Worm (Caenorhabditis elegans): ENCODE data around the gene npp-22.

The npp-22 gene

DNA sequence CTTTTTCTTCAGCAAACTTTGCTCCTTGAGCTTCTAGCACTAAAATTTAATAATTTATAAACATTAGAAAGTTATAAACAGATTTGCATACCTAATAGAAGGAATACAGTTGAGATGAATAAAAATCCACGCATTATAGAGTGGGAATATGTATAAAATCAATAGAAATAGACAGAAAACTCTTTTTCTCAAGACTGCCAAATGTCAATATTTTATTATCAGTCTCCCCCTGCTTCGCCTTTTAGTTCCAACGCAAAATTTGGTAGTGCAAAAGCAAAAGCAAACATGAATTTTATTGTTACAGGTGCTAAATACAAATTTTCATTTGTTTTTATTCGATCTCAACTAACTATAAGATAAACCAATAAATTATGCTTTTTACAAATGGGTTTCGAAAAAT lies 29.6 kb upstream of the npp-22 start, which contains the start of gene T04F3.4:
Gene T04F3.4, minus strand, starts transcription at position 187 of the 400 bp plus-strand sequence.
- TF ChIP-seq nhr-11 (tag; optimal IDR thresholded peaks at IDR 0.05) (no peak), nhr-237 (tag; optimal IDR thresholded peaks at IDR 0.05) (no peak), pha-4 (tag; optimal IDR thresholded peaks at IDR 0.05) (peak; percentile 24), mml-1 (tag; optimal IDR thresholded peaks at IDR 0.05) (no peak), elt-2 (tag; optimal IDR thresholded peaks at IDR 0.05) (peak; percentile 4), ceh-28 (tag; optimal IDR thresholded peaks at IDR 0.05) (peak; percentile 8)

DNA sequence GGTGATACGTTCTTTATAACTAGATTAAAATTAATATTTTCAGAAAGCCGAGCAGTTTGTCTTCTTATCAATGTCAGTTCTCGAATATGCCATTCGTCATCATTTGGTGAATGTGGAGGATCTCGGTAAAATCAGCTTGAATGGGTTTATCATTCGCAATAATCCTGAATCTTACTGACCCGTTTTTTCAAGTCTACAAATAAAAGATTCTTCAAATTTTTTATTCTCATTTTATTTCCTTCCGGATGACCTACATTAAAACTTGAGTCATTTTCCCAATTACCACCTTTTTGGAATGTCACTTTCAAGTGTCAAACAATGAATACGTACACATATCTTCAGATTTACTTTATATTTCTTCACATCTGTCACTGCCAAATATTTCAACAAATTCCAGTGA lies 27.1 kb upstream of the npp-22 start, which contains the start of gene T04F3.5:
Gene T04F3.5, plus strand, starts transcription at position 301 of the 400 bp plus-strand sequence.
- TF ChIP-seq nhr-28 (tag; optimal IDR thresholded peaks at IDR 0.05) (no peak), nhr-237 (tag; optimal IDR thresholded peaks at IDR 0.05) (no peak), lin-39 (tag; optimal IDR thresholded peaks at IDR 0.05) (no peak), ztf-11 (tag; optimal IDR thresholded peaks at IDR 0.05) (no peak), skn-1 (tag; optimal IDR thresholded peaks at IDR 0.05) (no peak), ztf-4 (tag; optimal IDR thresholded peaks at IDR 0.05) (no peak), elt-2 (tag; optimal IDR thresholded peaks at IDR 0.05) (no peak), lsy-12 (tag; optimal IDR thresholded peaks at IDR 0.05) (no peak), nhr-77 (tag; optimal IDR thresholded peaks at IDR 0.05) (no peak), lin-15B (tag; optimal IDR thresholded peaks at IDR 0.05) (no peak), sea-2 (GFP tag; optimal IDR thresholded peaks at IDR 0.05) (no peak), unc-39 (tag; optimal IDR thresholded peaks at IDR 0.05) (no peak), mdl-1 (tag; optimal IDR thresholded peaks at IDR 0.05) (no peak), nhr-11 (tag; optimal IDR thresholded peaks at IDR 0.05) (no peak), daf-12 (tag; optimal IDR thresholded peaks at IDR 0.05) (no peak), mml-1 (tag; optimal IDR thresholded peaks at IDR 0.05) (no peak), tbx-2 (tag; optimal IDR thresholded peaks at IDR 0.05) (no peak), ceh-16 (tag; optimal IDR thresholded peaks at IDR 0.05) (no peak)

DNA sequence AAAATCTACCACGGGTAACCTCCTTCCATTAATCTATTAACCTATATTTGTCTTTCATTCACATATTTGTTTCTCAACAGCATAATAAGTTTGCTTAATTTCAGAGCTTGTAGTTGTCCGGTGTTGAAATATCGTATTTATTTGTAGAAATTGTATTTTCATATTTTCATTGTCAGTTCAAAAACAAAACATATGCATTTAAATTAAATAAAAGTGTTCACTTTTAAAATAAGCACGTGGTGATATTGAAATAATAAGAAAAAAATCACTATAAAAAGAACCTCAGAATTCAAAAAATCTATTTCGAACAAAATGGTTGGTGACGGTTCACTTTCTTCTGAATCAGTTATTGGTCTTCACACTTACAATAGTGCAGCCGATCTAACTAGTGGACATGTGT lies 25.4 kb upstream of the npp-22 start, which contains the start of gene T04F3.3:
Gene T04F3.3, plus strand, starts transcription at position 301 of the 400 bp plus-strand sequence.
- TF ChIP-seq snpc-4 (tag; optimal IDR thresholded peaks at IDR 0.05), result no peak
- TF ChIP-seq lin-15B (tag; optimal IDR thresholded peaks at IDR 0.05), result no peak
- no peak for TF ChIP-seq nhr-77 (tag; optimal IDR thresholded peaks at IDR 0.05)
- no peak for TF ChIP-seq nhr-12 (tag; optimal IDR thresholded peaks at IDR 0.05)
- no peak for TF ChIP-seq ztf-11 (tag; optimal IDR thresholded peaks at IDR 0.05)
- TF ChIP-seq R02D3.7 (tag; optimal IDR thresholded peaks at IDR 0.05), result no peak
- no peak for TF ChIP-seq nhr-23 (tag; optimal IDR thresholded peaks at IDR 0.05)
- TF ChIP-seq fkh-2 (tag; optimal IDR thresholded peaks at IDR 0.05), result no peak
- TF ChIP-seq egl-27 (tag; optimal IDR thresholded peaks at IDR 0.05), result no peak
- no peak for TF ChIP-seq nhr-67 (tag; optimal IDR thresholded peaks at IDR 0.05)
- no peak for TF ChIP-seq nhr-11 (tag; optimal IDR thresholded peaks at IDR 0.05)
- no peak for TF ChIP-seq hmg-11 (tag; optimal IDR thresholded peaks at IDR 0.05)
- TF ChIP-seq tbx-2 (tag; optimal IDR thresholded peaks at IDR 0.05), result no peak
- no peak for TF ChIP-seq ceh-28 (tag; optimal IDR thresholded peaks at IDR 0.05)
- no peak for TF ChIP-seq daf-12 (tag; optimal IDR thresholded peaks at IDR 0.05)
- no peak for TF ChIP-seq ama-1 (optimal IDR thresholded peaks at IDR 0.05)
- no peak for TF ChIP-seq unc-39 (tag; optimal IDR thresholded peaks at IDR 0.05)
- TF ChIP-seq elt-2 (tag; optimal IDR thresholded peaks at IDR 0.05), result no peak

DNA sequence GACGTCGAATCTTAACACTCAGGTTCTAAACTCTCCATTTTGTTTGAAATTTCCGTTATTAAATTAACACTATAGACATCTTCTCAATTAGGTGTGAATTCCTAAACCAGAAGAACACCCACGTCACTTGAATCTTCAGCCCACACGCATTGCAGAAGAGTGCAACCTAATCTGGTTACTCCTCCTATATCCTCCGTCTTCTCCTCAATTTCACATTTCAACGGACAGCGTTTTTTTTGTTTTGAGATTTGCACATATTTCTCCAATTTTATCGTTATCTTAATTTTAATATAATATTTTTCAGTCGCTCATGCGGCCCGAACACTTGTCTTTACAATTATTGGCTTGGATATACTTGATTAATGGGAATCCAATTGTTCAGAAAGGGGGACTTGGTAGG lies 24.1 kb upstream of the npp-22 start, which contains the start of gene smoc-1:
Gene smoc-1, plus strand, starts transcription at position 301 of the 400 bp plus-strand sequence.
- TF ChIP-seq eor-1 (tag; optimal IDR thresholded peaks at IDR 0.05) (no peak), nhr-77 (tag; optimal IDR thresholded peaks at IDR 0.05) (no peak), ceh-9 (tag; optimal IDR thresholded peaks at IDR 0.05) (no peak), mml-1 (tag; optimal IDR thresholded peaks at IDR 0.05) (no peak), nhr-76 (tag; optimal IDR thresholded peaks at IDR 0.05) (no peak), ztf-4 (tag; optimal IDR thresholded peaks at IDR 0.05) (no peak), nhr-11 (tag; optimal IDR thresholded peaks at IDR 0.05) (no peak), nhr-25 (tag; optimal IDR thresholded peaks at IDR 0.05) (no peak), unc-62 (GFP tag; optimal IDR thresholded peaks at IDR 0.05) (no peak), aly-2 (tag; optimal IDR thresholded peaks at IDR 0.05) (no peak), ztf-11 (tag; optimal IDR thresholded peaks at IDR 0.05) (no peak), ceh-28 (tag; optimal IDR thresholded peaks at IDR 0.05) (no peak), elt-3 (tag; optimal IDR thresholded peaks at IDR 0.05) (no peak), pqm-1 (tag; optimal IDR thresholded peaks at IDR 0.05) (no peak)
